Worm (Caenorhabditis elegans) whole organism, L2 larva: ENCODE data around the gene Y39A3B.8.

Experiments used
- C34F6.9 ChIP-seq: fragments of 150-350 bp; optimal IDR thresholded peaks from 2 replicates; lab custom pipeline; 2014; ENCODE audit warnings: missing biosample characterization, missing genetic modification characterization
- F13H6.1 ChIP-seq: sonication (generic microtip); optimal IDR thresholded peaks from 2 replicates; lab custom pipeline; 2016; ENCODE audit warnings: missing genetic modification characterization, missing compliant biosample characterization
- ZK546.5 ChIP-seq: sonication (generic microtip); optimal IDR thresholded peaks from 2 replicates; lab custom pipeline; 2017; ENCODE audit warnings: missing biosample characterization, missing genetic modification characterization
- crh-2 ChIP-seq: sonication (generic microtip); optimal IDR thresholded peaks from 2 replicates; lab custom pipeline; 2017; ENCODE audit warnings: missing biosample characterization, missing genetic modification characterization
- elt-1 ChIP-seq: fragments of 150-350 bp; optimal IDR thresholded peaks from 2 replicates; lab custom pipeline; 2014; ENCODE audit warnings: missing biosample characterization, missing genetic modification characterization
- gmeb-1 ChIP-seq: fragments of 150-350 bp; optimal IDR thresholded peaks from 2 replicates; lab custom pipeline; 2014; ENCODE audit warnings: missing biosample characterization, missing genetic modification characterization
- lin-13 ChIP-seq: fragments of 150-350 bp; optimal IDR thresholded peaks from 2 replicates; lab custom pipeline; 2014; ENCODE audit warnings: missing biosample characterization, missing genetic modification reagents, missing genetic modification characterization
- lin-39 ChIP-seq: fragments of 150-350 bp; optimal IDR thresholded peaks from 2 replicates; lab custom pipeline; 2014; ENCODE audit warnings: missing biosample characterization, missing genetic modification reagents, missing genetic modification characterization
- mab-5 ChIP-seq: fragments of 150-350 bp; optimal IDR thresholded peaks from 2 replicates; lab custom pipeline; 2014; ENCODE audit warnings: missing biosample characterization, missing genetic modification characterization
- mbf-1 ChIP-seq: sonication (generic microtip); optimal IDR thresholded peaks from 2 replicates; lab custom pipeline; 2017; ENCODE audit warnings: missing biosample characterization, missing genetic modification characterization
- mdl-1 ChIP-seq, 2 experiments: fragments of 150-350 bp in 1 of 2; sonication (generic microtip) in 1 of 2; optimal IDR thresholded peaks; 2 replicates each; lab custom pipeline; 2017; ENCODE audit warnings: missing biosample characterization in 2 of 2, missing genetic modification characterization in 2 of 2
- nhr-129 ChIP-seq: fragments of 150-350 bp; optimal IDR thresholded peaks from 2 replicates; lab custom pipeline; 2014; ENCODE audit warnings: missing biosample characterization, missing genetic modification characterization
- nhr-237 ChIP-seq: fragments of 150-350 bp; optimal IDR thresholded peaks from 2 replicates; lab custom pipeline; 2014; ENCODE audit warnings: missing biosample characterization, missing genetic modification characterization
- nhr-77 ChIP-seq: fragments of 150-350 bp; optimal IDR thresholded peaks from 2 replicates; lab custom pipeline; 2014; ENCODE audit warnings: missing biosample characterization, missing genetic modification characterization
- sma-9 ChIP-seq, 2 experiments: fragments of 150-350 bp in 1 of 2; sonication (generic microtip) in 1 of 2; optimal IDR thresholded peaks; 2 replicates each; lab custom pipeline; 2014 to 2016; ENCODE audit warnings: missing genetic modification characterization in 2 of 2, mild to moderate bottlenecking in 1 of 2, missing biosample characterization in 1 of 2, missing compliant biosample characterization in 1 of 2, missing genetic modification reagents in 1 of 2, moderate library complexity in 1 of 2
- snpc-4 ChIP-seq: fragments of 150-350 bp; optimal IDR thresholded peaks from 2 replicates; lab custom pipeline; 2014; ENCODE audit warnings: missing biosample characterization, missing genetic modification characterization
- unc-55 ChIP-seq: fragments of 150-350 bp; sonication (generic microtip); optimal IDR thresholded peaks from 3 replicates; lab custom pipeline; 2014; ENCODE audit warnings: missing biosample characterization, missing genetic modification reagents, missing genetic modification characterization
- ztf-1 ChIP-seq: fragments of 200-800 bp; sonication (Bioruptor generic); conservative IDR thresholded peaks from 2 replicates; pipeline ENCODE4 v1.3.6; 2022; ENCODE audit warnings: missing genetic modification characterization, missing compliant biosample characterization
- ztf-11 ChIP-seq: sonication (generic microtip); optimal IDR thresholded peaks from 2 replicates; lab custom pipeline; 2017; ENCODE audit warnings: missing biosample characterization, missing genetic modification characterization
- ztf-4 ChIP-seq: fragments of 150-350 bp; optimal IDR thresholded peaks from 2 replicates; lab custom pipeline; 2014; ENCODE audit warnings: missing biosample characterization, missing genetic modification characterization

Y39A3B.8 gene

ce11 chrIII:2031746-2032145 lies 44.0 kb downstream of the Y39A3B.8 start:
- TF ChIP-seq nhr-237 (no peak), nhr-77 (tag; lab: Kevin White, UChicago) (no peak), mab-5 (tag; lab: Kevin White, UChicago) (no peak), ZK546.5 (no peak)

ce11 chrIII:2032327-2033093 lies 44.7 kb downstream of the Y39A3B.8 start:
- no peak for TF ChIP-seq nhr-237
- no peak for TF ChIP-seq unc-55 (GFP tag; lab: Kevin White, UChicago)
- TF ChIP-seq crh-2 (tag; lab: Kevin White, UChicago): peak; percentile 17
- TF ChIP-seq F13H6.1 (tag; lab: Kevin White, UChicago): peak; percentile 16
- no peak for TF ChIP-seq mbf-1
- no peak for TF ChIP-seq ztf-11 (tag; lab: Kevin White, UChicago)
- no peak for TF ChIP-seq ztf-4
- TF ChIP-seq sma-9 (GFP tag; optimal IDR thresholded peaks at IDR 0.05; lab: Kevin White, UChicago): no peak
- no peak for TF ChIP-seq sma-9 (tag; optimal IDR thresholded peaks at IDR 0.05; lab: Kevin White, UChicago)
- no peak for TF ChIP-seq gmeb-1
- no peak for TF ChIP-seq lin-39 (tag; lab: Kevin White, UChicago)
- peak; percentile 44 for TF ChIP-seq nhr-129 (tag; lab: Kevin White, UChicago)
- TF ChIP-seq elt-1 (tag; lab: Kevin White, UChicago): no peak
- TF ChIP-seq C34F6.9 (tag; lab: Kevin White, UChicago): no peak
- TF ChIP-seq lin-13 (GFP tag; lab: Kevin White, UChicago): peak; percentile 18
- no peak for TF ChIP-seq mdl-1 (tag; optimal IDR thresholded peaks at IDR 0.05; lab: Kevin White, UChicago)
- no peak for TF ChIP-seq snpc-4
- TF ChIP-seq ztf-1 (GFP tag; lab: Robert Waterston, UW): 0 out of 2 replicates have a peak, but pooled peaks have one; percentile 19
